Fruit fly (Drosophila melanogaster) whole organism: Measurements from ENCODE around the gene Msr-110.

Experiments
- CG8478 ChIP-seq: fragments of >200 bp; optimal IDR thresholded peaks from 2 replicates; lab custom pipeline; 2018; ENCODE audit warnings: inconsistent platforms
- Dll ChIP-seq: fragments of >200 bp; optimal IDR thresholded peaks from 2 replicates; lab custom pipeline; 2017
- pan ChIP-seq: fragments of >200 bp; optimal IDR thresholded peaks from 2 replicates; lab custom pipeline; 2017
- psq ChIP-seq: fragments of >200 bp; optimal IDR thresholded peaks from 2 replicates; lab custom pipeline; 2017
- usp ChIP-seq: fragments of >200 bp; optimal IDR thresholded peaks from 2 replicates; lab custom pipeline; 2017; ENCODE audit warnings: missing biosample characterization, missing genetic modification characterization, mixed read lengths

- TF ChIP-seq Dll, result no peak
- no peak for TF ChIP-seq usp
- no peak for TF ChIP-seq pan (lab: Kevin White, UChicago)
- no peak for TF ChIP-seq CG8478 (lab: Kevin White, UChicago)
- TF ChIP-seq psq, result no peak
Measured at dm6 chr3L:5617395-5617794, 40.2 kb upstream of the Msr-110 start.
